Worm (Caenorhabditis elegans) whole organism, L2 larva: ENCODE data around the gene chch-3.

ENCODE experiments used
- F13H6.1 ChIP-seq: sonication (generic microtip); optimal IDR thresholded peaks from 2 replicates; lab custom pipeline; 2016; ENCODE audit warnings: missing genetic modification characterization, missing compliant biosample characterization
- alr-1 ChIP-seq: fragments of 150-350 bp; optimal IDR thresholded peaks from 2 replicates; lab custom pipeline; 2014; ENCODE audit warnings: missing biosample characterization, missing genetic modification characterization
- aly-2 ChIP-seq: fragments of 150-350 bp; optimal IDR thresholded peaks from 2 replicates; lab custom pipeline; 2014; ENCODE audit warnings: missing biosample characterization, missing genetic modification characterization
- ama-1 ChIP-seq: fragments of 150-350 bp; optimal IDR thresholded peaks from 2 replicates; lab custom pipeline; 2018; ENCODE audit warnings: inconsistent platforms
- ceh-16 ChIP-seq: fragments of 150-350 bp; optimal IDR thresholded peaks from 2 replicates; lab custom pipeline; 2014; ENCODE audit warnings: missing biosample characterization, missing genetic modification characterization
- crh-2 ChIP-seq: sonication (generic microtip); optimal IDR thresholded peaks from 2 replicates; lab custom pipeline; 2017; ENCODE audit warnings: missing biosample characterization, missing genetic modification characterization
- dmd-4 ChIP-seq: sonication (generic microtip); optimal IDR thresholded peaks from 2 replicates; lab custom pipeline; 2017; ENCODE audit warnings: missing biosample characterization, missing genetic modification characterization
- elt-1 ChIP-seq: fragments of 150-350 bp; optimal IDR thresholded peaks from 2 replicates; lab custom pipeline; 2014; ENCODE audit warnings: missing biosample characterization, missing genetic modification characterization
- elt-3 ChIP-seq: sonication (generic microtip); optimal IDR thresholded peaks from 2 replicates; lab custom pipeline; 2017; ENCODE audit warnings: missing biosample characterization, missing genetic modification characterization
- fos-1 ChIP-seq: fragments of 150-350 bp; optimal IDR thresholded peaks from 2 replicates; lab custom pipeline; 2014; ENCODE audit warnings: missing biosample characterization, missing genetic modification characterization
- gmeb-1 ChIP-seq: fragments of 150-350 bp; optimal IDR thresholded peaks from 2 replicates; lab custom pipeline; 2014; ENCODE audit warnings: missing biosample characterization, missing genetic modification characterization
- lin-11 ChIP-seq: fragments of 150-350 bp; sonication (generic microtip); optimal IDR thresholded peaks from 2 replicates; lab custom pipeline; 2014; ENCODE audit warnings: missing biosample characterization, missing genetic modification characterization, inconsistent platforms, mixed read lengths
- lin-39 ChIP-seq: fragments of 150-350 bp; optimal IDR thresholded peaks from 2 replicates; lab custom pipeline; 2014; ENCODE audit warnings: missing biosample characterization, missing genetic modification reagents, missing genetic modification characterization
- lsy-2 ChIP-seq, 2 experiments: fragments of 150-350 bp in 1 of 2; sonication (generic microtip) in 1 of 2; optimal IDR thresholded peaks; 2 replicates each; lab custom pipeline; 2014 to 2017; ENCODE audit warnings: missing biosample characterization in 2 of 2, missing genetic modification characterization in 2 of 2
- mab-5 ChIP-seq: fragments of 150-350 bp; optimal IDR thresholded peaks from 2 replicates; lab custom pipeline; 2014; ENCODE audit warnings: missing biosample characterization, missing genetic modification characterization
- mbf-1 ChIP-seq: sonication (generic microtip); optimal IDR thresholded peaks from 2 replicates; lab custom pipeline; 2017; ENCODE audit warnings: missing biosample characterization, missing genetic modification characterization
- mdl-1 ChIP-seq, 2 experiments: fragments of 150-350 bp in 1 of 2; sonication (generic microtip) in 1 of 2; optimal IDR thresholded peaks; 2 replicates each; lab custom pipeline; 2017; ENCODE audit warnings: missing biosample characterization in 2 of 2, missing genetic modification characterization in 2 of 2
- nhr-11 ChIP-seq: fragments of 150-350 bp; optimal IDR thresholded peaks from 2 replicates; lab custom pipeline; 2014; ENCODE audit warnings: missing biosample characterization, missing genetic modification characterization
- nhr-12 ChIP-seq: fragments of 150-350 bp; optimal IDR thresholded peaks from 2 replicates; lab custom pipeline; 2014; ENCODE audit warnings: missing biosample characterization, missing genetic modification characterization
- nhr-21 ChIP-seq: fragments of 150-350 bp; optimal IDR thresholded peaks from 2 replicates; lab custom pipeline; 2014; ENCODE audit warnings: missing biosample characterization, missing genetic modification characterization
- nhr-25 ChIP-seq: fragments of 150-350 bp; sonication (generic microtip); optimal IDR thresholded peaks from 3 replicates; lab custom pipeline; 2014; ENCODE audit warnings: missing biosample characterization, missing genetic modification characterization
- sem-4 ChIP-seq: fragments of 150-350 bp; optimal IDR thresholded peaks from 2 replicates; lab custom pipeline; 2014; ENCODE audit warnings: missing biosample characterization, missing genetic modification reagents, missing genetic modification characterization
- skn-1 ChIP-seq: sonication (generic microtip); optimal IDR thresholded peaks from 2 replicates; lab custom pipeline; 2017; ENCODE audit warnings: missing biosample characterization, missing genetic modification characterization
- sma-3 ChIP-seq: sonication (generic microtip); optimal IDR thresholded peaks from 2 replicates; lab custom pipeline; 2016; ENCODE audit warnings: missing genetic modification reagents, missing genetic modification characterization, missing compliant biosample characterization
- unc-39 ChIP-seq: fragments of 150-350 bp; optimal IDR thresholded peaks from 2 replicates; lab custom pipeline; 2014; ENCODE audit warnings: missing biosample characterization, missing genetic modification characterization
- unc-55 ChIP-seq: fragments of 150-350 bp; sonication (generic microtip); optimal IDR thresholded peaks from 3 replicates; lab custom pipeline; 2014; ENCODE audit warnings: missing biosample characterization, missing genetic modification reagents, missing genetic modification characterization
- unc-62 ChIP-seq: fragments of 150-350 bp; optimal IDR thresholded peaks from 2 replicates; lab custom pipeline; 2014; ENCODE audit warnings: missing biosample characterization, missing genetic modification reagents, missing genetic modification characterization
- zag-1 ChIP-seq: fragments of 150-350 bp; optimal IDR thresholded peaks from 2 replicates; lab custom pipeline; 2014; ENCODE audit warnings: missing biosample characterization, missing genetic modification characterization
- ztf-1 ChIP-seq: fragments of 200-800 bp; sonication (Bioruptor generic); conservative IDR thresholded peaks from 2 replicates; pipeline ENCODE4 v1.3.6; 2022; ENCODE audit warnings: missing genetic modification characterization, missing compliant biosample characterization
- ztf-11 ChIP-seq: sonication (generic microtip); optimal IDR thresholded peaks from 2 replicates; lab custom pipeline; 2017; ENCODE audit warnings: missing biosample characterization, missing genetic modification characterization
- ztf-4 ChIP-seq: fragments of 150-350 bp; optimal IDR thresholded peaks from 2 replicates; lab custom pipeline; 2014; ENCODE audit warnings: missing biosample characterization, missing genetic modification characterization

The chch-3 gene

ce11 chrII:9426076-9426475, 9.3 kb downstream of the chch-3 start, which contains the start of gene M176.10:
Gene M176.10, minus strand, starts transcription at chrII:9426176.
- no peak for TF ChIP-seq zag-1

ce11 chrII:9427644-9428043, 10.8 kb downstream of the chch-3 start, which contains the start of gene M176.5:
Gene M176.5, minus strand, starts transcription at chrII:9427744.
- TF ChIP-seq lsy-2 (tag; optimal IDR thresholded peaks at IDR 0.05; lab: Kevin White, UChicago): no peak
- peak; percentile 15 for TF ChIP-seq F13H6.1

- TF ChIP-seq sma-3 (GFP tag; lab: Kevin White, UChicago): no peak
- no peak for TF ChIP-seq ceh-16
- TF ChIP-seq ztf-4 (tag; lab: Kevin White, UChicago): no peak
- TF ChIP-seq unc-62 (GFP tag; lab: Kevin White, UChicago): no peak
- TF ChIP-seq zag-1: no peak
- TF ChIP-seq nhr-21 (tag; lab: Kevin White, UChicago): no peak
- TF ChIP-seq elt-3 (tag; lab: Kevin White, UChicago): no peak
- no peak for TF ChIP-seq sem-4 (tag; lab: Kevin White, UChicago)
These were observed 14.3 kb downstream of the chch-3 start for ce11 chrII:9431119-9431518.

- TF ChIP-seq zag-1: no peak
- TF ChIP-seq sem-4 (tag; lab: Kevin White, UChicago): no peak
- TF ChIP-seq nhr-25: peak; percentile 26
- no peak for TF ChIP-seq unc-55 (GFP tag; lab: Kevin White, UChicago)
- no peak for TF ChIP-seq mbf-1
These were observed 16.8 kb downstream of the chch-3 start, which contains the start of gene kin-15 for ce11 chrII:9433609-9434008. Gene kin-15, minus strand, starts transcription at chrII:9433709.

ce11 chrII:9436009-9436408, 19.2 kb downstream of the chch-3 start, which contains the start of gene kin-16:
Gene kin-16, minus strand, starts transcription at chrII:9436109.
- TF ChIP-seq alr-1 (tag; lab: Kevin White, UChicago) (no peak), sma-3 (GFP tag; lab: Kevin White, UChicago) (no peak), dmd-4 (tag; lab: Kevin White, UChicago) (no peak), F13H6.1 (no peak), nhr-12 (tag; lab: Kevin White, UChicago) (no peak), nhr-21 (tag; lab: Kevin White, UChicago) (no peak), skn-1 (no peak), crh-2 (no peak), gmeb-1 (tag; lab: Kevin White, UChicago) (no peak), lin-39 (no peak), ama-1 (lab: Kevin White, UChicago) (no peak), nhr-11 (no peak), elt-1 (tag; lab: Kevin White, UChicago) (no peak)

- no peak for TF ChIP-seq ztf-11
- TF ChIP-seq nhr-11: no peak
- TF ChIP-seq ceh-16: no peak
- no peak for TF ChIP-seq mbf-1
- no peak for TF ChIP-seq mdl-1 (tag; optimal IDR thresholded peaks at IDR 0.05; lab: Kevin White, UChicago)
- no peak for TF ChIP-seq unc-62 (GFP tag; lab: Kevin White, UChicago)
- TF ChIP-seq ztf-1 (GFP tag; lab: Robert Waterston, UW): no peak
- TF ChIP-seq crh-2: no peak
- no peak for TF ChIP-seq aly-2 (tag; lab: Kevin White, UChicago)
- TF ChIP-seq unc-39: no peak
- TF ChIP-seq mab-5: no peak
- no peak for TF ChIP-seq fos-1 (tag; lab: Kevin White, UChicago)
- no peak for TF ChIP-seq ztf-4 (tag; lab: Kevin White, UChicago)
- no peak for TF ChIP-seq alr-1 (tag; lab: Kevin White, UChicago)
- no peak for TF ChIP-seq sem-4 (tag; lab: Kevin White, UChicago)
These were observed 21.4 kb downstream of the chch-3 start, which contains the start of gene chil-13 for ce11 chrII:9438227-9438626. Gene chil-13, minus strand, starts transcription at chrII:9438327.

ce11 chrII:9438853-9439252, 22.0 kb downstream of the chch-3 start:
- TF ChIP-seq mab-5 (no peak), mdl-1 (tag; optimal IDR thresholded peaks at IDR 0.05; lab: Kevin White, UChicago) (no peak), mbf-1 (no peak), elt-1 (tag; lab: Kevin White, UChicago) (no peak), lin-11 (tag; lab: Kevin White, UChicago) (no peak), fos-1 (tag; lab: Kevin White, UChicago) (no peak)
